Worm (Caenorhabditis elegans): ENCODE results near the gene gpa-12.

- TF ChIP-seq aly-2 (tag; optimal IDR thresholded peaks at IDR 0.05) = no peak
- no peak for TF ChIP-seq F16B12.6 (tag; optimal IDR thresholded peaks at IDR 0.05)
- no peak for TF ChIP-seq elt-2 (tag; optimal IDR thresholded peaks at IDR 0.05)
Measured at ce11 chrX:9194081-9194480, 49.3 kb upstream of the gpa-12 start.
